Worm (Caenorhabditis elegans) whole organism, L3 larva: ENCODE results near the gene glod-4.

ENCODE experiments used
- lin-15B ChIP-seq: fragments of 150-350 bp; optimal IDR thresholded peaks from 2 replicates; lab custom pipeline; 2014; ENCODE audit warnings: missing biosample characterization, missing genetic modification characterization
- ztf-11 ChIP-seq: fragments of 150-350 bp; optimal IDR thresholded peaks from 2 replicates; lab custom pipeline; 2014; ENCODE audit warnings: missing biosample characterization, missing genetic modification characterization

ce11 chrIII:4107227-4107626 is 46.2 kb upstream of the glod-4 start:
- TF ChIP-seq lin-15B (tag; lab: Kevin White, UChicago) (no peak), ztf-11 (tag; lab: Kevin White, UChicago) (no peak)
